Fruit fly (Drosophila melanogaster) whole organism, embryonic: Measurements from ENCODE around the gene CG15891.

Experiments used
- ATbp ChIP-seq: fragments of 200-800 bp; sonication (Bioruptor generic); optimal IDR thresholded peaks from 2 replicates; lab custom pipeline; 2017; ENCODE audit warnings: missing biosample characterization, mild to moderate bottlenecking, missing genetic modification characterization, missing genetic modification reagents
- Abd-B ChIP-seq: fragments of 200-800 bp; sonication (Bioruptor generic); optimal IDR thresholded peaks from 2 replicates; lab custom pipeline; 2018; ENCODE audit warnings: missing biosample characterization, mild to moderate bottlenecking, missing genetic modification characterization, moderate library complexity
- Awh ChIP-seq: fragments of 200-800 bp; sonication (Bioruptor generic); IDR thresholded peaks from 2 replicates; pipeline ENCODE4, ENCODE4 v1.3.6; 2022; ENCODE audit warnings: missing biosample characterization, missing genetic modification characterization
- CG10462 ChIP-seq: fragments of 200-800 bp; sonication (Bioruptor generic); optimal IDR thresholded peaks from 2 replicates; lab custom pipeline; 2016; ENCODE audit warnings: missing biosample characterization, missing genetic modification characterization
- CG1233 ChIP-seq: fragments of 200-800 bp; sonication (Bioruptor generic); optimal IDR thresholded peaks from 4 replicates; lab custom pipeline; 2018; ENCODE audit warnings: missing biosample characterization, mild to moderate bottlenecking, missing genetic modification characterization
- CG13894 ChIP-seq: fragments of 200-800 bp; sonication (Bioruptor generic); optimal IDR thresholded peaks from 3 replicates; lab custom pipeline; 2018; ENCODE audit warnings: missing biosample characterization, mild to moderate bottlenecking, missing genetic modification characterization, moderate library complexity
- CG15073 ChIP-seq: fragments of 200-800 bp; sonication (Bioruptor generic); optimal IDR thresholded peaks from 2 replicates; lab custom pipeline; 2016; ENCODE audit warnings: missing biosample characterization, missing genetic modification characterization
- CG16815 ChIP-seq: fragments of 200-800 bp; sonication (Bioruptor generic); optimal IDR thresholded peaks from 3 replicates; lab custom pipeline; 2017; ENCODE audit warnings: missing biosample characterization, mild to moderate bottlenecking, missing genetic modification characterization
- CG17328 ChIP-seq: fragments of 200-800 bp; sonication (Bioruptor generic); IDR thresholded peaks from 2 replicates; pipeline ENCODE4 v1.3.6; 2022; ENCODE audit warnings: missing biosample characterization, missing genetic modification characterization
- CG17802 ChIP-seq: fragments of 200-800 bp; sonication (Bioruptor generic); optimal IDR thresholded peaks from 2 replicates; lab custom pipeline; 2018; ENCODE audit warnings: missing biosample characterization, mild to moderate bottlenecking, missing genetic modification characterization, moderate library complexity
- CG2120 ChIP-seq: fragments of 200-800 bp; sonication (Bioruptor generic); optimal IDR thresholded peaks from 3 replicates; lab custom pipeline; 2016; ENCODE audit warnings: missing biosample characterization, missing genetic modification characterization
- CG2202 ChIP-seq: fragments of 200-800 bp; sonication (Bioruptor generic); optimal IDR thresholded peaks from 2 replicates; lab custom pipeline; 2018; ENCODE audit warnings: missing biosample characterization, mild to moderate bottlenecking, missing genetic modification characterization
- CG2875 ChIP-seq: fragments of 200-800 bp; sonication (Bioruptor generic); optimal IDR thresholded peaks from 2 replicates; lab custom pipeline; 2017; ENCODE audit warnings: missing biosample characterization, mild to moderate bottlenecking, missing genetic modification characterization, missing genetic modification reagents
- CG2889 ChIP-seq: fragments of 200-800 bp; sonication (Bioruptor generic); IDR thresholded peaks from 3 replicates; pipeline ENCODE4 v1.3.6; 2022; ENCODE audit warnings: missing biosample characterization, missing genetic modification characterization
- CG31365 ChIP-seq: fragments of 200-800 bp; sonication (Bioruptor generic); optimal IDR thresholded peaks from 2 replicates; lab custom pipeline; 2018; ENCODE audit warnings: missing biosample characterization, mild to moderate bottlenecking, missing genetic modification characterization
- CG4360 ChIP-seq: fragments of 200-800 bp; sonication (Bioruptor generic); IDR thresholded peaks from 2 replicates; pipeline ENCODE4 v1.3.6; 2022; ENCODE audit warnings: missing biosample characterization, missing genetic modification characterization
- CG43689 ChIP-seq: fragments of 200-800 bp; sonication (Bioruptor generic); IDR thresholded peaks from 2 replicates; pipeline ENCODE4 v1.3.6; 2022; ENCODE audit warnings: missing biosample characterization, missing genetic modification characterization
- CG4424 ChIP-seq: fragments of 200-800 bp; sonication (Bioruptor generic); optimal IDR thresholded peaks from 3 replicates; lab custom pipeline; 2016; ENCODE audit warnings: missing biosample characterization, missing genetic modification characterization
- CG9817 ChIP-seq: fragments of 200-800 bp; sonication (Bioruptor generic); optimal IDR thresholded peaks from 2 replicates; lab custom pipeline; 2018; ENCODE audit warnings: missing biosample characterization, mild to moderate bottlenecking, missing genetic modification characterization, moderate library complexity
- D19B ChIP-seq: fragments of 200-800 bp; sonication (Bioruptor generic); optimal IDR thresholded peaks from 2 replicates; lab custom pipeline; 2017; ENCODE audit warnings: missing biosample characterization, mild to moderate bottlenecking, missing genetic modification characterization
- Dll ChIP-seq: fragments of 200-800 bp; sonication (Bioruptor generic); IDR thresholded peaks from 4 replicates; pipeline ENCODE4 v1.3.6; 2022; ENCODE audit warnings: missing biosample characterization, missing genetic modification characterization; ENCODE audit not compliant: partially characterized antibody
- Dref ChIP-seq: fragments of 200-800 bp; sonication (Bioruptor generic); IDR thresholded peaks from 2 replicates; pipeline ENCODE4 v1.3.6; 2022; ENCODE audit warnings: missing biosample characterization, missing genetic modification characterization
- ERR ChIP-seq: fragments of 200-800 bp; sonication (Bioruptor generic); optimal IDR thresholded peaks from 2 replicates; lab custom pipeline; 2016; ENCODE audit warnings: missing biosample characterization, missing genetic modification characterization
- Elba2 ChIP-seq: fragments of 200-800 bp; sonication (Bioruptor generic); optimal IDR thresholded peaks from 3 replicates; lab custom pipeline; 2016; ENCODE audit warnings: missing biosample characterization, missing genetic modification characterization
- HLHmδ ChIP-seq: fragments of 200-800 bp; sonication (Bioruptor generic); optimal IDR thresholded peaks from 2 replicates; lab custom pipeline; 2018; ENCODE audit warnings: missing biosample characterization, mild to moderate bottlenecking, missing genetic modification characterization, moderate library complexity
- HmgD ChIP-seq: fragments of 200-800 bp; sonication (Bioruptor generic); optimal IDR thresholded peaks from 3 replicates; lab custom pipeline; 2016; ENCODE audit warnings: missing biosample characterization, missing genetic modification characterization
- Hmx ChIP-seq: fragments of 200-800 bp; sonication (Bioruptor generic); optimal IDR thresholded peaks from 2 replicates; lab custom pipeline; 2016; ENCODE audit warnings: missing biosample characterization, missing genetic modification characterization
- Kr ChIP-seq: fragments of 200-800 bp; sonication (Bioruptor generic); optimal IDR thresholded peaks from 2 replicates; lab custom pipeline; 2017; ENCODE audit warnings: missing biosample characterization, mild to moderate bottlenecking, missing genetic modification characterization
- MESR4 ChIP-seq: fragments of 200-800 bp; sonication (Bioruptor generic); optimal IDR thresholded peaks from 2 replicates; lab custom pipeline; 2018; ENCODE audit warnings: missing biosample characterization, mild to moderate bottlenecking, missing genetic modification characterization, moderate library complexity
- NC2α ChIP-seq: fragments of 200-800 bp; sonication (Bioruptor generic); optimal IDR thresholded peaks from 2 replicates; lab custom pipeline; 2016; ENCODE audit warnings: missing biosample characterization, missing genetic modification characterization
- Neu2 ChIP-seq: fragments of 200-800 bp; sonication (Bioruptor generic); optimal IDR thresholded peaks from 3 replicates; lab custom pipeline; 2016; ENCODE audit warnings: missing biosample characterization, missing genetic modification characterization, borderline replicate concordance
- Nf-YB ChIP-seq: fragments of 200-800 bp; sonication (Bioruptor generic); optimal IDR thresholded peaks from 3 replicates; lab custom pipeline; 2019; ENCODE audit warnings: missing biosample characterization, mild to moderate bottlenecking, missing genetic modification characterization, moderate library complexity
- Ravus ChIP-seq: fragments of 200-800 bp; sonication (Bioruptor generic); IDR thresholded peaks from 2 replicates; pipeline ENCODE4 v1.3.6; 2022; ENCODE audit warnings: missing biosample characterization, missing genetic modification characterization
- Sin3A ChIP-seq: fragments of >200 bp; optimal IDR thresholded peaks from 2 replicates; lab custom pipeline; 2018
- Six4 ChIP-seq: fragments of 200-800 bp; sonication (Bioruptor generic); optimal IDR thresholded peaks from 2 replicates; lab custom pipeline; 2016; ENCODE audit warnings: missing biosample characterization, missing genetic modification characterization
- Sox100B ChIP-seq: fragments of 200-800 bp; sonication (Bioruptor generic); optimal IDR thresholded peaks from 3 replicates; lab custom pipeline; 2018; ENCODE audit warnings: missing biosample characterization, mild to moderate bottlenecking, missing genetic modification characterization
- ap ChIP-seq: fragments of 200-800 bp; sonication (Bioruptor generic); IDR thresholded peaks from 2 replicates; pipeline ENCODE4 v1.3.6; 2022; ENCODE audit warnings: missing biosample characterization, missing genetic modification characterization
- ase ChIP-seq: fragments of 200-800 bp; sonication (Bioruptor generic); IDR thresholded peaks from 3 replicates; pipeline ENCODE4 v1.3.6; 2022; ENCODE audit warnings: missing biosample characterization, missing genetic modification characterization
- br ChIP-seq: fragments of >200 bp; optimal IDR thresholded peaks from 2 replicates; lab custom pipeline; 2017
- bsh ChIP-seq, 2 experiments: fragments of 200-800 bp; sonication (Bioruptor generic); optimal IDR thresholded peaks; 2 replicates each; lab custom pipeline; 2017 to 2018; ENCODE audit warnings: mild to moderate bottlenecking in 2 of 2, missing biosample characterization in 2 of 2, missing genetic modification characterization in 2 of 2, moderate library complexity in 1 of 2
- chn ChIP-seq: fragments of 200-800 bp; sonication (Bioruptor generic); optimal IDR thresholded peaks from 2 replicates; lab custom pipeline; 2016; ENCODE audit warnings: missing biosample characterization, missing genetic modification characterization
- crol ChIP-seq: fragments of 200-800 bp; sonication (Bioruptor generic); IDR thresholded peaks from 2 replicates; pipeline ENCODE4 v1.3.6; 2022; ENCODE audit warnings: missing biosample characterization, missing genetic modification characterization
- dmrt99B ChIP-seq: fragments of 200-800 bp; sonication (Bioruptor generic); optimal IDR thresholded peaks from 2 replicates; lab custom pipeline; 2018; ENCODE audit warnings: missing biosample characterization, mild to moderate bottlenecking, missing genetic modification characterization, moderate library complexity
- en ChIP-seq: fragments of 200-800 bp; sonication (Bioruptor generic); optimal IDR thresholded peaks from 2 replicates; lab custom pipeline; 2016; ENCODE audit warnings: missing biosample characterization, missing genetic modification characterization
- ewg ChIP-seq: fragments of 200-800 bp; sonication (Bioruptor generic); optimal IDR thresholded peaks from 3 replicates; lab custom pipeline; 2017; ENCODE audit warnings: mild to moderate bottlenecking, missing biosample characterization, missing genetic modification reagents, missing genetic modification characterization
- eyg ChIP-seq: fragments of 200-800 bp; sonication (Bioruptor generic); optimal IDR thresholded peaks from 3 replicates; lab custom pipeline; 2016; ENCODE audit warnings: missing biosample characterization, missing genetic modification characterization
- ken ChIP-seq: fragments of 200-800 bp; sonication (Bioruptor generic); IDR thresholded peaks from 3 replicates; pipeline ENCODE4 v1.3.6; 2022; ENCODE audit warnings: missing biosample characterization, missing genetic modification characterization
- mirr ChIP-seq: fragments of 200-800 bp; sonication (Bioruptor generic); optimal IDR thresholded peaks from 3 replicates; lab custom pipeline; 2018; ENCODE audit warnings: missing biosample characterization, mild to moderate bottlenecking, missing genetic modification characterization
- ssp ChIP-seq: fragments of 200-800 bp; sonication (Bioruptor generic); IDR thresholded peaks from 2 replicates; pipeline ENCODE4 v1.3.6; 2022; ENCODE audit warnings: missing biosample characterization, missing genetic modification characterization
- tgo ChIP-seq: fragments of 200-800 bp; sonication (Bioruptor generic); IDR thresholded peaks from 3 replicates; pipeline ENCODE4 v1.3.6; 2022; ENCODE audit warnings: missing biosample characterization, missing genetic modification characterization
- tin ChIP-seq: fragments of 200-800 bp; sonication (Bioruptor generic); optimal IDR thresholded peaks from 3 replicates; lab custom pipeline; 2016; ENCODE audit warnings: missing biosample characterization, missing genetic modification characterization

CG15891 gene

dm6 chrX:6338738-6339614 is 43.8 kb upstream of the CG15891 start (continued):
- TF ChIP-seq CG31365 (tag; lab: Kevin White, UChicago) (no peak), Kr (GFP tag; lab: Kevin White, UChicago) (no peak), CG13894 (no peak), CG1233 (GFP tag; lab: Kevin White, UChicago) (no peak), bsh (GFP tag; optimal IDR thresholded peaks at IDR 0.05; lab: Kevin White, UChicago) (peak in 1 of 2 experiments; percentile 21), NC2α (GFP tag; lab: Kevin White, UChicago) (no peak), eyg (no peak), mirr (no peak), Sin3A (lab: Kevin White, UChicago) (no peak), CG2120 (GFP tag; lab: Kevin White, UChicago) (peak; percentile 38), HmgD (GFP tag; lab: Kevin White, UChicago) (no peak), crol (peak; percentile 76), en (GFP tag; lab: Kevin White, UChicago) (no peak), CG2889 (no peak), CG4360 (GFP tag; lab: Robert Waterston, UW) (no peak), br (no peak), ATbp (GFP tag; lab: Kevin White, UChicago) (no peak), D19B (GFP tag; lab: Kevin White, UChicago) (no peak), Sox100B (GFP tag; lab: Kevin White, UChicago) (peak; percentile 19), Awh (GFP tag; lab: Robert Waterston, UW) (no peak), CG17802 (tag; lab: Kevin White, UChicago) (no peak), CG10462 (GFP tag; lab: Kevin White, UChicago) (no peak), dmrt99B (tag; lab: Kevin White, UChicago) (peak; percentile 32), ewg (GFP tag; lab: Kevin White, UChicago) (no peak), ase (GFP tag; lab: Robert Waterston, UW) (no peak), CG9817 (tag; lab: Kevin White, UChicago) (no peak), tgo (GFP tag; lab: Robert Waterston, UW) (0 out of 3 replicates have a peak, but pooled peaks have one; percentile 30), Neu2 (no peak), HLHmδ (GFP tag; lab: Kevin White, UChicago) (no peak), Dref (no peak), Ravus (GFP tag; lab: Robert Waterston, UW) (no peak), CG43689 (GFP tag; lab: Robert Waterston, UW) (no peak), Dll (no peak), ap (GFP tag; lab: Robert Waterston, UW) (no peak), CG2875 (GFP tag; lab: Kevin White, UChicago) (no peak), MESR4 (GFP tag; lab: Kevin White, UChicago) (no peak), CG2202 (tag; lab: Kevin White, UChicago) (no peak), Elba2 (no peak), CG4424 (no peak), CG15073 (GFP tag; lab: Kevin White, UChicago) (no peak), Nf-YB (no peak), ssp (GFP tag; lab: Robert Waterston, UW) (no peak), chn (GFP tag; lab: Kevin White, UChicago) (no peak), ken (GFP tag; lab: Robert Waterston, UW) (no peak), Six4 (GFP tag; lab: Kevin White, UChicago) (no peak), tin (GFP tag; lab: Kevin White, UChicago) (peak; percentile 6), Abd-B (GFP tag; lab: Kevin White, UChicago) (no peak), Hmx (no peak), CG16815 (no peak), ERR (GFP tag; lab: Kevin White, UChicago) (no peak), CG17328 (GFP tag; lab: Robert Waterston, UW) (no peak)
